Worm (Caenorhabditis elegans) whole organism, midembryonic: ENCODE data around the gene hil-4.

Source experiments
- cog-1 ChIP-seq: sonication (generic microtip); optimal IDR thresholded peaks from 2 replicates; lab custom pipeline; 2016; ENCODE audit warnings: missing genetic modification characterization, missing compliant biosample characterization
- flt-1 ChIP-seq: fragments of 200-800 bp; sonication (Bioruptor generic); IDR thresholded peaks from 2 replicates; pipeline ENCODE4 v1.3.6; 2022; ENCODE audit warnings: missing genetic modification characterization, missing compliant biosample characterization
- klf-2 ChIP-seq: fragments of 200-800 bp; sonication (Bioruptor generic); conservative IDR thresholded peaks from 2 replicates; pipeline ENCODE4 v1.3.6; 2022; ENCODE audit warnings: missing genetic modification reagents, missing genetic modification characterization, missing compliant biosample characterization
- tab-1 ChIP-seq: fragments of 200-800 bp; sonication (Bioruptor generic); IDR thresholded peaks from 2 replicates; pipeline ENCODE4 v1.3.6; 2022; ENCODE audit warnings: missing genetic modification characterization, missing compliant biosample characterization
- ztf-29 ChIP-seq: fragments of 200-800 bp; sonication (Bioruptor generic); IDR thresholded peaks from 2 replicates; pipeline ENCODE4 v1.3.6; 2022; ENCODE audit warnings: missing genetic modification reagents, missing genetic modification characterization, missing compliant biosample characterization

ce11 chrV:4790368-4790767 lies 36.3 kb downstream of the hil-4 start, which contains the start of gene R02F11.12:
- TF ChIP-seq cog-1 (tag; lab: Kevin White, UChicago): no peak
- no peak for TF ChIP-seq klf-2 (GFP tag; lab: Robert Waterston, UW)
- no peak for TF ChIP-seq flt-1 (GFP tag; lab: Robert Waterston, UW)
- no peak for TF ChIP-seq tab-1 (GFP tag; lab: Robert Waterston, UW)
- TF ChIP-seq ztf-29 (GFP tag; lab: Robert Waterston, UW): no peak
